Worm (Caenorhabditis elegans): Measurements from ENCODE around the gene apc-10.

ce11 chrV:10469845-10470244 is 43.7 kb upstream of the apc-10 start:
- TF ChIP-seq dpl-1 (GFP tag; optimal IDR thresholded peaks at IDR 0.05) (no peak), dve-1 (tag; optimal IDR thresholded peaks at IDR 0.05; ENCODE audit: insufficient read depth) (no peak), zag-1 (tag; optimal IDR thresholded peaks at IDR 0.05) (no peak), skn-1 (tag; optimal IDR thresholded peaks at IDR 0.05) (no peak), snpc-4 (tag; optimal IDR thresholded peaks at IDR 0.05) (no peak), nhr-48 (tag; optimal IDR thresholded peaks at IDR 0.05) (no peak), nhr-11 (tag; optimal IDR thresholded peaks at IDR 0.05) (no peak), mdt-29 (GFP tag; IDR thresholded peaks at IDR 0.05) (no peak), pha-4 (GFP tag; IDR thresholded peaks at IDR 0.05) (no peak), pha-4 (tag; optimal IDR thresholded peaks at IDR 0.05) (no peak), set-16 (GFP tag; IDR thresholded peaks at IDR 0.05) (no peak)
